Fruit fly (Drosophila melanogaster) S2 (cell line): ENCODE measurements around the gene Tbcc.

Source experiments
- CG8478 ChIP-seq: fragments of >200 bp; optimal IDR thresholded peaks from 2 replicates; lab custom pipeline; 2018
- CTCF ChIP-seq, 2 experiments: fragments of >200 bp; optimal IDR thresholded peaks; 2 replicates each; lab custom pipeline; 2018

- TF ChIP-seq CG8478 (lab: Kevin White, UChicago) (no peak), CTCF (optimal IDR thresholded peaks at IDR 0.05; lab: Kevin White, UChicago) (no peak)
These were observed 21.6 kb downstream of the Tbcc start, which contains the start of gene Or24a for dm6 chr2L:4166034-4166433.
